Worm (Caenorhabditis elegans) whole organism, L2 larva: ENCODE results near the gene glb-1.

Experiments used
- C34F6.9 ChIP-seq: fragments of 150-350 bp; optimal IDR thresholded peaks from 2 replicates; lab custom pipeline; 2014; ENCODE audit warnings: missing biosample characterization, missing genetic modification characterization
- F13H6.1 ChIP-seq: sonication (generic microtip); optimal IDR thresholded peaks from 2 replicates; lab custom pipeline; 2016; ENCODE audit warnings: missing genetic modification characterization, missing compliant biosample characterization
- R02D3.7 ChIP-seq: fragments of 150-350 bp; optimal IDR thresholded peaks from 2 replicates; lab custom pipeline; 2014; ENCODE audit warnings: missing biosample characterization, missing genetic modification characterization
- Y55F3AM.14 ChIP-seq: fragments of 200-800 bp; sonication (Bioruptor generic); optimal IDR thresholded peaks from 2 replicates; lab custom pipeline; 2018; ENCODE audit warnings: mild to moderate bottlenecking, missing genetic modification characterization, missing compliant biosample characterization
- ZK546.5 ChIP-seq: sonication (generic microtip); optimal IDR thresholded peaks from 2 replicates; lab custom pipeline; 2017; ENCODE audit warnings: missing biosample characterization, missing genetic modification characterization
- aly-2 ChIP-seq: fragments of 150-350 bp; optimal IDR thresholded peaks from 2 replicates; lab custom pipeline; 2014; ENCODE audit warnings: missing biosample characterization, missing genetic modification characterization
- ama-1 ChIP-seq: fragments of 150-350 bp; optimal IDR thresholded peaks from 2 replicates; lab custom pipeline; 2018; ENCODE audit warnings: inconsistent platforms
- blmp-1 ChIP-seq: sonication (generic microtip); optimal IDR thresholded peaks from 2 replicates; lab custom pipeline; 2017; ENCODE audit warnings: missing genetic modification characterization, mild to moderate bottlenecking, missing compliant biosample characterization, antibody characterized with exemption, moderate library complexity; ENCODE audit not compliant: insufficient read depth
- ceh-16 ChIP-seq: fragments of 150-350 bp; optimal IDR thresholded peaks from 2 replicates; lab custom pipeline; 2014; ENCODE audit warnings: missing biosample characterization, missing genetic modification characterization
- ceh-82 ChIP-seq: fragments of 150-350 bp; optimal IDR thresholded peaks from 2 replicates; lab custom pipeline; 2014; ENCODE audit warnings: missing biosample characterization, missing genetic modification characterization
- crh-2 ChIP-seq: sonication (generic microtip); optimal IDR thresholded peaks from 2 replicates; lab custom pipeline; 2017; ENCODE audit warnings: missing biosample characterization, missing genetic modification characterization
- egl-27 ChIP-seq: sonication (generic microtip); optimal IDR thresholded peaks from 3 replicates; lab custom pipeline; 2017; ENCODE audit warnings: missing biosample characterization, missing genetic modification reagents, missing genetic modification characterization
- elt-1 ChIP-seq: fragments of 150-350 bp; optimal IDR thresholded peaks from 2 replicates; lab custom pipeline; 2014; ENCODE audit warnings: missing biosample characterization, missing genetic modification characterization
- elt-3 ChIP-seq: sonication (generic microtip); optimal IDR thresholded peaks from 2 replicates; lab custom pipeline; 2017; ENCODE audit warnings: missing biosample characterization, missing genetic modification characterization
- fos-1 ChIP-seq: fragments of 150-350 bp; optimal IDR thresholded peaks from 2 replicates; lab custom pipeline; 2014; ENCODE audit warnings: missing biosample characterization, missing genetic modification characterization
- gmeb-1 ChIP-seq: fragments of 150-350 bp; optimal IDR thresholded peaks from 2 replicates; lab custom pipeline; 2014; ENCODE audit warnings: missing biosample characterization, missing genetic modification characterization
- lin-11 ChIP-seq: fragments of 150-350 bp; sonication (generic microtip); optimal IDR thresholded peaks from 2 replicates; lab custom pipeline; 2014; ENCODE audit warnings: missing biosample characterization, missing genetic modification characterization, inconsistent platforms, mixed read lengths
- lin-13 ChIP-seq: fragments of 150-350 bp; optimal IDR thresholded peaks from 2 replicates; lab custom pipeline; 2014; ENCODE audit warnings: missing biosample characterization, missing genetic modification reagents, missing genetic modification characterization
- lin-39 ChIP-seq: fragments of 150-350 bp; optimal IDR thresholded peaks from 2 replicates; lab custom pipeline; 2014; ENCODE audit warnings: missing biosample characterization, missing genetic modification reagents, missing genetic modification characterization
- lsy-2 ChIP-seq, 2 experiments: fragments of 150-350 bp in 1 of 2; sonication (generic microtip) in 1 of 2; optimal IDR thresholded peaks; 2 replicates each; lab custom pipeline; 2014 to 2017; ENCODE audit warnings: missing biosample characterization in 2 of 2, missing genetic modification characterization in 2 of 2
- mab-5 ChIP-seq: fragments of 150-350 bp; optimal IDR thresholded peaks from 2 replicates; lab custom pipeline; 2014; ENCODE audit warnings: missing biosample characterization, missing genetic modification characterization
- mbf-1 ChIP-seq: sonication (generic microtip); optimal IDR thresholded peaks from 2 replicates; lab custom pipeline; 2017; ENCODE audit warnings: missing biosample characterization, missing genetic modification characterization
- mdl-1 ChIP-seq, 2 experiments: fragments of 150-350 bp in 1 of 2; sonication (generic microtip) in 1 of 2; optimal IDR thresholded peaks; 2 replicates each; lab custom pipeline; 2017; ENCODE audit warnings: missing biosample characterization in 2 of 2, missing genetic modification characterization in 2 of 2
- nhr-12 ChIP-seq: fragments of 150-350 bp; optimal IDR thresholded peaks from 2 replicates; lab custom pipeline; 2014; ENCODE audit warnings: missing biosample characterization, missing genetic modification characterization
- nhr-129 ChIP-seq: fragments of 150-350 bp; optimal IDR thresholded peaks from 2 replicates; lab custom pipeline; 2014; ENCODE audit warnings: missing biosample characterization, missing genetic modification characterization
- nhr-21 ChIP-seq: fragments of 150-350 bp; optimal IDR thresholded peaks from 2 replicates; lab custom pipeline; 2014; ENCODE audit warnings: missing biosample characterization, missing genetic modification characterization
- nhr-23 ChIP-seq: fragments of 150-350 bp; optimal IDR thresholded peaks from 2 replicates; lab custom pipeline; 2014; ENCODE audit warnings: missing biosample characterization, missing genetic modification reagents, missing genetic modification characterization
- nhr-237 ChIP-seq: fragments of 150-350 bp; optimal IDR thresholded peaks from 2 replicates; lab custom pipeline; 2014; ENCODE audit warnings: missing biosample characterization, missing genetic modification characterization
- nhr-6 ChIP-seq: fragments of 150-350 bp; optimal IDR thresholded peaks from 2 replicates; lab custom pipeline; 2014; ENCODE audit warnings: missing biosample characterization, missing genetic modification characterization
- nhr-77 ChIP-seq: fragments of 150-350 bp; optimal IDR thresholded peaks from 2 replicates; lab custom pipeline; 2014; ENCODE audit warnings: missing biosample characterization, missing genetic modification characterization
- sem-4 ChIP-seq: fragments of 150-350 bp; optimal IDR thresholded peaks from 2 replicates; lab custom pipeline; 2014; ENCODE audit warnings: missing biosample characterization, missing genetic modification reagents, missing genetic modification characterization
- sma-3 ChIP-seq: sonication (generic microtip); optimal IDR thresholded peaks from 2 replicates; lab custom pipeline; 2016; ENCODE audit warnings: missing genetic modification reagents, missing genetic modification characterization, missing compliant biosample characterization
- sma-9 ChIP-seq, 2 experiments: fragments of 150-350 bp in 1 of 2; sonication (generic microtip) in 1 of 2; optimal IDR thresholded peaks; 2 replicates each; lab custom pipeline; 2014 to 2016; ENCODE audit warnings: missing genetic modification characterization in 2 of 2, mild to moderate bottlenecking in 1 of 2, missing biosample characterization in 1 of 2, missing compliant biosample characterization in 1 of 2, missing genetic modification reagents in 1 of 2, moderate library complexity in 1 of 2
- snpc-4 ChIP-seq: fragments of 150-350 bp; optimal IDR thresholded peaks from 2 replicates; lab custom pipeline; 2014; ENCODE audit warnings: missing biosample characterization, missing genetic modification characterization
- unc-39 ChIP-seq: fragments of 150-350 bp; optimal IDR thresholded peaks from 2 replicates; lab custom pipeline; 2014; ENCODE audit warnings: missing biosample characterization, missing genetic modification characterization
- unc-55 ChIP-seq: fragments of 150-350 bp; sonication (generic microtip); optimal IDR thresholded peaks from 3 replicates; lab custom pipeline; 2014; ENCODE audit warnings: missing biosample characterization, missing genetic modification reagents, missing genetic modification characterization
- unc-62 ChIP-seq: fragments of 150-350 bp; optimal IDR thresholded peaks from 2 replicates; lab custom pipeline; 2014; ENCODE audit warnings: missing biosample characterization, missing genetic modification reagents, missing genetic modification characterization
- zag-1 ChIP-seq: fragments of 150-350 bp; optimal IDR thresholded peaks from 2 replicates; lab custom pipeline; 2014; ENCODE audit warnings: missing biosample characterization, missing genetic modification characterization
- ztf-11 ChIP-seq: sonication (generic microtip); optimal IDR thresholded peaks from 2 replicates; lab custom pipeline; 2017; ENCODE audit warnings: missing biosample characterization, missing genetic modification characterization

Gene glb-1

DNA sequence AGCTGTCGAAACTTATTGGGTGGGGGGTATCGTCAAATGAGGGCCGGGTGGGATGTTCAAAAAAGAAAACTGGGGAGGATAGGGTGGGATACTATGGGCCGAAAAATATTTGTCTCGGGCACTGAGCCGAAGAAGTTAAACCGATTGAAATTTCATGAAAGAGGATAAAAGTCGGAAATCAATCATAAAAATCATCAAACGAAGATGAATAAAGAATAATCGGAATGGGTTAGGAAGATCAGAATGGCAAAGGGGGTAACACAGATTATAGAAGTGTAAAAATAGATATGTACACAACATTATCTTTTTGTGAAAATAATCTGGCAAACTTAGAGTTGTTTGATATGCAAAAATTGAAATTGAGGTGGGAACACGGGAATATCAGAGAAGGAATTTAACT is 32.4 kb upstream of the glb-1 start:
- TF ChIP-seq R02D3.7 (tag; lab: Kevin White, UChicago) (no peak), snpc-4 (tag; lab: Kevin White, UChicago) (no peak), nhr-23 (tag; lab: Kevin White, UChicago) (no peak), nhr-237 (tag; lab: Kevin White, UChicago) (no peak), ceh-16 (tag; lab: Kevin White, UChicago) (no peak), mab-5 (no peak), elt-1 (tag; lab: Kevin White, UChicago) (no peak), nhr-77 (tag; lab: Kevin White, UChicago) (no peak), blmp-1 (tag; lab: Kevin White, UChicago) (no peak), sma-3 (GFP tag; lab: Kevin White, UChicago) (no peak), unc-39 (tag; lab: Kevin White, UChicago) (no peak)

DNA sequence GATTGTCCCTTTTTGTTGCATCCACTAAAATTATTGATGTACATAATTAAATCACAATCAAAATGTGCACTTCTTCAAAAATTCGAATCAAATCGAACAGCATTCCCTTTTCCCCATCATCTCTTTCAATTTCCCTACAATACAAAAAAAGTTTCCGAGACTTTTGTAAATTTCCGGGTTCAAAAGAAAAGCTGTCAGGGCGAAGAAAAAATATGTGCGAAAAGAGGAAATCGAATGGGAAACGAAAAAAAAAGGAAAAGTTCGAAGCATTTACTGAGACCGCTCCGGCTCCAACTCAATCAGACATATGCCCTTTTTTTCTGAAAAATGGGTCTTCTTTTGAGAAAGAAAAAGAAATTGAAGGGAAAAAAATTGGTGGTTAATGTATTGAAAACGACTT is 26.1 kb upstream of the glb-1 start:
- no peak for TF ChIP-seq gmeb-1 (tag; lab: Kevin White, UChicago)
- no peak for TF ChIP-seq sma-9 (GFP tag; optimal IDR thresholded peaks at IDR 0.05; lab: Kevin White, UChicago)
- TF ChIP-seq sma-9 (tag; optimal IDR thresholded peaks at IDR 0.05; lab: Kevin White, UChicago) = no peak
- no peak for TF ChIP-seq sem-4 (tag; lab: Kevin White, UChicago)
- TF ChIP-seq C34F6.9 = no peak
- no peak for TF ChIP-seq unc-62 (GFP tag; lab: Kevin White, UChicago)
- no peak for TF ChIP-seq unc-55 (GFP tag; lab: Kevin White, UChicago)
- no peak for TF ChIP-seq ceh-82
- no peak for TF ChIP-seq lin-39
- TF ChIP-seq ZK546.5 (tag; lab: Kevin White, UChicago) = no peak

- TF ChIP-seq sma-9 (GFP tag; optimal IDR thresholded peaks at IDR 0.05; lab: Kevin White, UChicago) = no peak
- no peak for TF ChIP-seq sma-9 (tag; optimal IDR thresholded peaks at IDR 0.05; lab: Kevin White, UChicago)
- TF ChIP-seq lin-13 (GFP tag; lab: Kevin White, UChicago) = no peak
- TF ChIP-seq nhr-237 (tag; lab: Kevin White, UChicago) = no peak
- TF ChIP-seq Y55F3AM.14 (GFP tag; lab: Kevin White, UChicago) = no peak
- TF ChIP-seq ZK546.5 (tag; lab: Kevin White, UChicago) = no peak
- TF ChIP-seq blmp-1 (tag; lab: Kevin White, UChicago) = no peak
- TF ChIP-seq sma-3 (GFP tag; lab: Kevin White, UChicago) = no peak
- no peak for TF ChIP-seq nhr-12 (tag; lab: Kevin White, UChicago)
- no peak for TF ChIP-seq F13H6.1
- TF ChIP-seq sem-4 (tag; lab: Kevin White, UChicago) = no peak
- TF ChIP-seq elt-1 (tag; lab: Kevin White, UChicago) = no peak
Observed at ce11 chrIII:8946285-8946684, 23.2 kb upstream of the glb-1 start.

- TF ChIP-seq aly-2 (tag; lab: Kevin White, UChicago) (no peak), gmeb-1 (tag; lab: Kevin White, UChicago) (no peak), ceh-82 (no peak), ZK546.5 (tag; lab: Kevin White, UChicago) (no peak), ztf-11 (tag; lab: Kevin White, UChicago) (no peak), R02D3.7 (tag; lab: Kevin White, UChicago) (no peak), sma-9 (GFP tag; optimal IDR thresholded peaks at IDR 0.05; lab: Kevin White, UChicago) (no peak), sma-9 (tag; optimal IDR thresholded peaks at IDR 0.05; lab: Kevin White, UChicago) (no peak), nhr-6 (tag; lab: Kevin White, UChicago) (no peak), mab-5 (no peak), nhr-12 (tag; lab: Kevin White, UChicago) (no peak), crh-2 (tag; lab: Kevin White, UChicago) (no peak)
Observed at ce11 chrIII:8944357-8944756, 21.3 kb upstream of the glb-1 start, which contains the start of gene dhrr-1. dhrr-1 (plus strand) TSS chrIII:8944657.

DNA sequence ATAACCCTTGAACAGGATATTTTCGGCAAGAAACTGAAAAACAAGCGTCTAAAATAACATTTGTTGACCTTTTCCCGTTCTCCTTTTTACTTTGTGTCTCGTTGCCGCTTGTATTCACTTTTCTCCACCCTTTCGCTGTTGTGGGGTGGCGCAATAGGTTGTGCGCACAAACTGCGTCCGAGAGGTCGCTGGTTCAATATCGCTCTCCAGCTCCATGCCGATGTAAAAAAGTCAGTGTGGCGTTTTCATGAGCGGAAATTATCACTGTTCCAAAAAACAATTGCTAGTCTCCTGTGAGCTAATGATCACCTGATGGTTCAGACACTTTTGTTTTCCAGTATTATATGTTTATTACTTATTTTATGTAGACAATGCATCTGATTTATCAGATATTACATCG is 14.5 kb upstream of the glb-1 start:
- TF ChIP-seq egl-27 (tag; lab: Kevin White, UChicago) (peak; percentile 29), Y55F3AM.14 (GFP tag; lab: Kevin White, UChicago) (peak; percentile 45), nhr-23 (tag; lab: Kevin White, UChicago) (no peak), nhr-129 (tag; lab: Kevin White, UChicago) (peak; percentile 85), lsy-2 (tag; optimal IDR thresholded peaks at IDR 0.05; lab: Kevin White, UChicago) (peak; percentile 63 to 70), crh-2 (tag; lab: Kevin White, UChicago) (peak; percentile 55), fos-1 (tag; lab: Kevin White, UChicago) (peak; percentile 88), sma-9 (GFP tag; optimal IDR thresholded peaks at IDR 0.05; lab: Kevin White, UChicago) (peak; percentile 83), sma-9 (tag; optimal IDR thresholded peaks at IDR 0.05; lab: Kevin White, UChicago) (no peak), unc-55 (GFP tag; lab: Kevin White, UChicago) (peak; percentile 57), F13H6.1 (peak; percentile 60), mdl-1 (tag; optimal IDR thresholded peaks at IDR 0.05; lab: Kevin White, UChicago) (peak in 1 of 2 experiments; percentile 17), ceh-82 (no peak), lin-11 (tag; lab: Kevin White, UChicago) (peak; percentile 79), nhr-237 (tag; lab: Kevin White, UChicago) (no peak), mbf-1 (tag; lab: Kevin White, UChicago) (no peak), sem-4 (tag; lab: Kevin White, UChicago) (peak; percentile 40), elt-3 (tag; lab: Kevin White, UChicago) (no peak), ama-1 (lab: Kevin White, UChicago) (no peak), zag-1 (peak; percentile 25), C34F6.9 (peak; percentile 81), sma-3 (GFP tag; lab: Kevin White, UChicago) (peak; percentile 68), nhr-21 (tag; lab: Kevin White, UChicago) (peak; percentile 63), gmeb-1 (tag; lab: Kevin White, UChicago) (peak; percentile 80), lin-13 (GFP tag; lab: Kevin White, UChicago) (peak; percentile 66), R02D3.7 (tag; lab: Kevin White, UChicago) (no peak)
